Worm (Caenorhabditis elegans) whole organism, L4 larva: ENCODE results near the gene set-20.

Experiments used
- ceh-82 ChIP-seq: sonication (generic microtip); optimal IDR thresholded peaks from 2 replicates; lab custom pipeline; 2017; ENCODE audit warnings: missing biosample characterization, missing genetic modification characterization
- daf-16 ChIP-seq, 3 experiments: sonication (generic microtip); optimal IDR thresholded peaks; 2 replicates each; lab custom pipeline; 2016 to 2017; ENCODE audit warnings: missing genetic modification characterization in 3 of 3, missing genetic modification reagents in 3 of 3, mild to moderate bottlenecking in 2 of 3, missing compliant biosample characterization in 2 of 3, missing biosample characterization in 1 of 3, moderate library complexity in 1 of 3
- dpl-1 ChIP-seq: fragments of 150-350 bp; optimal IDR thresholded peaks from 2 replicates; lab custom pipeline; 2014; ENCODE audit warnings: missing biosample characterization, missing genetic modification reagents, missing genetic modification characterization
- fos-1 ChIP-seq: fragments of 150-350 bp; optimal IDR thresholded peaks from 2 replicates; lab custom pipeline; 2014; ENCODE audit warnings: missing biosample characterization, missing genetic modification characterization
- mdt-29 ChIP-seq: fragments of 200-800 bp; sonication (Bioruptor generic); IDR thresholded peaks from 2 replicates; pipeline ENCODE4 v1.3.6; 2022; ENCODE audit warnings: missing genetic modification reagents, missing genetic modification characterization, missing compliant biosample characterization
- nhr-11 ChIP-seq: fragments of 150-350 bp; optimal IDR thresholded peaks from 2 replicates; lab custom pipeline; 2014; ENCODE audit warnings: missing biosample characterization, missing genetic modification characterization
- set-16 ChIP-seq: fragments of 200-800 bp; sonication (Bioruptor generic); IDR thresholded peaks from 2 replicates; pipeline ENCODE4 v1.3.6; 2022; ENCODE audit warnings: missing genetic modification reagents, missing genetic modification characterization, missing compliant biosample characterization
- unc-130 ChIP-seq: sonication (generic microtip); optimal IDR thresholded peaks from 2 replicates; lab custom pipeline; 2016; ENCODE audit warnings: missing genetic modification reagents, missing genetic modification characterization, missing compliant biosample characterization
- ztf-7 ChIP-seq: fragments of 150-350 bp; optimal IDR thresholded peaks from 2 replicates; lab custom pipeline; 2014; ENCODE audit warnings: missing biosample characterization, missing genetic modification characterization

DNA sequence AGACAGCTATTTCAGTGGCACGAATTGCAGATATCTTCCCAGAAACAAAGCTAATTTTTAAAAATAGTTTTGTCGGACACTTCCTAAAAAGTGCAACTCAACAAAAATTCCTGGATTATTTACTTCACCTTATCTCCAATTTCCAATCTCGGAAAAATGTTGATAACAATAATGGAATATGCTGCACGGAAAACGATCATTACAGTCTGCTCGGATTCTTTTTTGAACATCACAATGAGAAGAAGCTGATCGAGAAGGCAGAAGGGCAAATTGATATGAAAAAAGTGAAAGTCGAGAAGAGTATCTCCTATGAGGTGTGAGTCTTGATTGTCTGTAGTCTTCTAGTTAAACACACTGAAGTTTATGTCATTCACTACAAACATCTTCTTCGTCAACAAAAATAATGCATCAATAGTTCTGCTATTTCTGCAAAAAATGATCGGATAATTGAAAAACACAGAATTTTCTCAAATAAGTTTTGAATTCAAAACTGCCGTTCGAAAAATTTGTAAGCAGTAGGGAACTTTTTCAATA lies 29.9 kb upstream of the set-20 start:
- TF ChIP-seq ztf-7 (tag; lab: Kevin White, UChicago) (no peak), daf-16 (GFP tag; optimal IDR thresholded peaks at IDR 0.05; lab: Kevin White, UChicago) (no peak), daf-16 (tag; optimal IDR thresholded peaks at IDR 0.05; lab: Kevin White, UChicago) (peak; percentile 64), unc-130 (GFP tag; lab: Kevin White, UChicago) (no peak), mdt-29 (no peak), set-16 (GFP tag; lab: Robert Waterston, UW) (no peak), ceh-82 (tag; lab: Kevin White, UChicago) (no peak), nhr-11 (no peak), fos-1 (no peak), dpl-1 (GFP tag; lab: Kevin White, UChicago) (no peak)
